Fruit fly (Drosophila melanogaster) whole organism, pupa: ENCODE measurements around the gene Nepl8.

Source experiments
- CG10348 ChIP-seq: fragments of 200-800 bp; sonication (Bioruptor generic); IDR thresholded peaks from 2 replicates; pipeline ENCODE4 v1.3.6; 2022; ENCODE audit warnings: missing biosample characterization, missing genetic modification characterization
- CG12605 ChIP-seq: fragments of 200-800 bp; sonication (Bioruptor generic); IDR thresholded peaks from 2 replicates; pipeline ENCODE4 v1.3.6; 2022; ENCODE audit warnings: missing biosample characterization, missing genetic modification characterization
- CG13204 ChIP-seq: fragments of 200-800 bp; sonication (Bioruptor generic); optimal IDR thresholded peaks from 2 replicates; lab custom pipeline; 2018; ENCODE audit warnings: missing biosample characterization, mild to moderate bottlenecking, missing genetic modification characterization, moderate library complexity
- CG14655 ChIP-seq: fragments of 200-800 bp; sonication (Bioruptor generic); optimal IDR thresholded peaks from 3 replicates; lab custom pipeline; 2017; ENCODE audit warnings: mild to moderate bottlenecking, missing biosample characterization, missing genetic modification reagents, missing genetic modification characterization
- CG15710 ChIP-seq: fragments of 200-800 bp; sonication (Bioruptor generic); optimal IDR thresholded peaks from 2 replicates; lab custom pipeline; 2018; ENCODE audit warnings: missing biosample characterization, mild to moderate bottlenecking, missing genetic modification characterization, moderate library complexity
- CG17806 ChIP-seq: fragments of 200-800 bp; sonication (Bioruptor generic); optimal IDR thresholded peaks from 2 replicates; lab custom pipeline; 2018; ENCODE audit warnings: missing biosample characterization, mild to moderate bottlenecking, missing genetic modification characterization, moderate library complexity
- CG32121 ChIP-seq: fragments of 200-800 bp; sonication (Bioruptor generic); IDR thresholded peaks from 2 replicates; pipeline ENCODE4 v1.3.6; 2022; ENCODE audit warnings: missing biosample characterization, missing genetic modification characterization
- CG34367 ChIP-seq: fragments of 200-800 bp; sonication (Bioruptor generic); optimal IDR thresholded peaks from 2 replicates; lab custom pipeline; 2018; ENCODE audit warnings: missing biosample characterization, mild to moderate bottlenecking, missing genetic modification characterization
- CG4496 ChIP-seq: fragments of 200-800 bp; sonication (Bioruptor generic); IDR thresholded peaks from 3 replicates; pipeline ENCODE4 v1.3.6; 2022; ENCODE audit warnings: missing biosample characterization, missing genetic modification characterization
- CG8159 ChIP-seq: fragments of 200-800 bp; sonication (Bioruptor generic); optimal IDR thresholded peaks from 3 replicates; lab custom pipeline; 2018; ENCODE audit warnings: missing biosample characterization, mild to moderate bottlenecking, missing genetic modification characterization, moderate library complexity
- CG8301 ChIP-seq: fragments of 200-800 bp; sonication (Bioruptor generic); optimal IDR thresholded peaks from 2 replicates; lab custom pipeline; 2018; ENCODE audit warnings: missing biosample characterization, mild to moderate bottlenecking, missing genetic modification characterization
- CG9948 ChIP-seq: fragments of 200-800 bp; sonication (Bioruptor generic); optimal IDR thresholded peaks from 2 replicates; lab custom pipeline; 2018; ENCODE audit warnings: missing biosample characterization, mild to moderate bottlenecking, missing genetic modification characterization, moderate library complexity
- D1 ChIP-seq: fragments of 200-800 bp; sonication (Bioruptor generic); optimal IDR thresholded peaks from 2 replicates; lab custom pipeline; 2018; ENCODE audit warnings: missing biosample characterization, mild to moderate bottlenecking, missing genetic modification characterization, moderate library complexity
- EcR ChIP-seq: fragments of 200-800 bp; sonication (Bioruptor generic); optimal IDR thresholded peaks from 3 replicates; lab custom pipeline; 2019; ENCODE audit warnings: missing biosample characterization, missing genetic modification characterization, mild to moderate bottlenecking, moderate library complexity, missing genetic modification reagents
- Ets98B ChIP-seq: fragments of 200-800 bp; sonication (Bioruptor generic); IDR thresholded peaks from 2 replicates; pipeline ENCODE4 v1.3.6; 2022; ENCODE audit warnings: missing biosample characterization, missing genetic modification characterization
- Pif1A ChIP-seq: fragments of 200-800 bp; sonication (Bioruptor generic); optimal IDR thresholded peaks from 3 replicates; lab custom pipeline; 2016; ENCODE audit warnings: missing biosample characterization, missing genetic modification characterization
- Pif1B ChIP-seq: fragments of 200-800 bp; sonication (Bioruptor generic); optimal IDR thresholded peaks from 3 replicates; lab custom pipeline; 2016; ENCODE audit warnings: missing biosample characterization, missing genetic modification characterization
- Snoo ChIP-seq: fragments of 200-800 bp; sonication (Bioruptor generic); optimal IDR thresholded peaks from 3 replicates; lab custom pipeline; 2017; ENCODE audit warnings: missing biosample characterization, mild to moderate bottlenecking, missing genetic modification characterization, inconsistent platforms
- fd96Ca ChIP-seq: fragments of 200-800 bp; sonication (Bioruptor generic); IDR thresholded peaks from 3 replicates; pipeline ENCODE4 v1.3.6; 2022; ENCODE audit warnings: missing biosample characterization, missing genetic modification characterization
- gl ChIP-seq: fragments of 200-800 bp; sonication (Bioruptor generic); optimal IDR thresholded peaks from 2 replicates; lab custom pipeline; 2018; ENCODE audit warnings: missing biosample characterization, mild to moderate bottlenecking, missing genetic modification characterization
- rn ChIP-seq: fragments of 200-800 bp; sonication (Bioruptor generic); IDR thresholded peaks from 2 replicates; pipeline ENCODE4 v1.3.6; 2022; ENCODE audit warnings: missing biosample characterization, missing genetic modification characterization

Nepl8 gene

DNA sequence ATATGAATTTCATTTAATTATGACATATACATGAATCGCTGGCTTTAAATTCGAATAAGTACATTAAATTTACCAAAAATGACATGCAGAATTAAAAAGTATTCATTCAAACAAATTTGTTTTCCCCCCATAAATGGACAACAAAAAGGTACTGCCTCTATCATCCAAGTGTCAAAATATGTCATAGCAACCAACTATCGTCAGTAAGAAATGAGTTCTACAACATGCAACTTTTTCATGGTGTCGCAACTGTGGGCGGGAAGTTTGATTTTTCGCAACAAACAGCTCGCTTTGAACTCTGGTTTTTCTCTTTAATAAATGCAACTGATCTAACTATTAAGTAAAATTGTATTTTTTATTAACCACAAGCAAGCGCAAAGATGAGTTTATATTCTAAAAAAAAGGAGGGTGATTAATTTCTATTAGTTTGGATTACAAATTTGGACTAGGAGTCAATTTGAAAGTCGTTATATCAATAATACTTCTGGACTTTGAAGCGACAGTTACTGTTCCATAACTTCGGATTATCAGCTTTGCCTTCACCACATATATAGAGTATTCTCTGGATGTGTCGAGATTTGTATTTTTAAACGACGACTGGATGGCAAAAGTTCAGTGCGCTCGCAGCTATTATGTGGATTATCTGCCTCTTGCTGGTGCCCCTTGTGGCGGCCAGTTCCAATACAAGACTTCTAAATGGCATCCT lies at the start of gene Nepl8:
TSS of gene Nepl8 (plus strand) at position 578 of the 706 bp plus-strand sequence.
- no peak for TF ChIP-seq Pif1B (GFP tag; lab: Kevin White, UChicago)
- TF ChIP-seq CG15710 (tag; lab: Kevin White, UChicago): no peak
- no peak for TF ChIP-seq EcR (GFP tag; lab: Kevin White, UChicago)
- no peak for TF ChIP-seq fd96Ca (GFP tag; lab: Robert Waterston, UW)
- TF ChIP-seq CG8159 (tag; lab: Kevin White, UChicago): no peak
- TF ChIP-seq CG4496 (GFP tag; lab: Robert Waterston, UW): no peak
- TF ChIP-seq CG12605: no peak
- TF ChIP-seq CG13204: no peak
- no peak for TF ChIP-seq CG10348
- TF ChIP-seq Pif1A: no peak
- no peak for TF ChIP-seq rn (GFP tag; lab: Robert Waterston, UW)
- TF ChIP-seq Ets98B (GFP tag; lab: Robert Waterston, UW): no peak
- TF ChIP-seq D1: peak; percentile 76
- no peak for TF ChIP-seq CG34367 (tag; lab: Kevin White, UChicago)
- no peak for TF ChIP-seq CG17806 (tag; lab: Kevin White, UChicago)
- peak; percentile 15 for TF ChIP-seq CG14655 (GFP tag; lab: Kevin White, UChicago)

- TF ChIP-seq CG17806 (tag; lab: Kevin White, UChicago): no peak
- no peak for TF ChIP-seq CG14655 (GFP tag; lab: Kevin White, UChicago)
- TF ChIP-seq gl (tag; lab: Kevin White, UChicago): no peak
- TF ChIP-seq EcR (GFP tag; lab: Kevin White, UChicago): no peak
These were observed 45.3 kb upstream of the Nepl8 start for dm6 chr2L:16442620-16443019.

dm6 chr2L:16445034-16445433 lies 42.9 kb upstream of the Nepl8 start, which contains the start of gene Idgf1:
Gene Idgf1 (plus strand): TSS chr2L:16445278.
- TF ChIP-seq EcR (GFP tag; lab: Kevin White, UChicago): no peak
- TF ChIP-seq Pif1B (GFP tag; lab: Kevin White, UChicago): no peak
- no peak for TF ChIP-seq CG10348
- no peak for TF ChIP-seq CG8301 (tag; lab: Kevin White, UChicago)
- TF ChIP-seq CG8159 (tag; lab: Kevin White, UChicago): no peak
- no peak for TF ChIP-seq CG13204
- no peak for TF ChIP-seq CG9948 (tag; lab: Kevin White, UChicago)

DNA sequence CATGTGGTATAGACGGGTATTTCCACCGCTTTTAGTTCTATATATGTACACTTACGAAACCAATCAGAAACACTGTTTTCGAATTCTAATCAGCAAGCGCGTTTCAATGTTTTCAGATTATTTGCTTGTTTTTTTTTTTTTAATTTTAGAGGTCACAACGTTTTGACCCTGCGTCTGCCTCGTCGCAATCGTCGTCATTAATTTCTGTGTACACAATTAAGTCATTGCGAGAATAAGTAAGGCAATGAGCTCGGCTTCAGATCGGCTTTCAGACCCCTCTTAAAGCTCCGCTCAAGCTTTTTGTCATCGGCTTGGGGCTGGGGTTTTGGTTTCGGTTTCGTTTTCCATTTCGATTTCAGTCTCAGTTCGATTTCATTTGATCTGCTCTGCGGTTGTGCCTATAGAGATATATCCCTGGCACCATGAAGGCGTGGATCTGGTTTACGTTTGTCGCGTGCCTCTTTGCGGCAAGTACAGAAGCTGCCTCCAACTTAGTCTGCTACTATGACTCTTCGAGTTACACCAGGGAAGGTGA lies 40.9 kb upstream of the Nepl8 start, which contains the start of gene Idgf2:
TSS of gene Idgf2 (plus strand) at position 356 of the 535 bp plus-strand sequence.
- 0 out of 3 replicates have a peak, but pooled peaks have one; percentile 11 for TF ChIP-seq CG4496 (GFP tag; lab: Robert Waterston, UW)
- TF ChIP-seq CG12605: 0 out of 2 replicates have a peak, but pooled peaks have one; percentile 29
- TF ChIP-seq Snoo: no peak
- TF ChIP-seq, all 21 proteins: peak for 2

DNA sequence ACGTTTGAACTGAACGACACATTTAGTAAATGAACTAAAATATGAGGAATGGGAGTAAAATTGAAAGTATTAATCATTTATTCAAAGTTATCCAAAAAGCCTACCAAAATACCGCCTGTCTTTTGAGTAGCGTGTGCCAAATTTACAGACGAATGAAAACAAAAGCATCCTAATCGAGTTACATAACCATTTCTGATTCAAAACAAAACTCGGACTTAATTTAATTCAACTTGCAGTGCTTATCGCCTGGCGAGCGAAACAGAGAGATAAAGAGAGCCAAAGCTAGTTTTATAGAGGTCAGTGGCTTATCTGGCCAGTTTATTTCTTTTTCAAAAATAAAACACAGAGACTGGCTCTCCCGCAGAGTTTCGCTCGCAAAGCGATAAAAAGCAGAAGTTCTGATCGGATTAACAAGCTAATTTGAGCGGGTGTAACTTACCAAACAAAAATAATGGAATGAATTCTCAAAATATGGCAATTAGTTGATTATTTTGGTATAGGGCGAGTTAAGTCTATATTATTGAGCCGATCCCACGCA lies 40.0 kb upstream of the Nepl8 start:
- TF ChIP-seq rn (GFP tag; lab: Robert Waterston, UW) (no peak), CG17806 (tag; lab: Kevin White, UChicago) (no peak), EcR (GFP tag; lab: Kevin White, UChicago) (peak; percentile 97), gl (tag; lab: Kevin White, UChicago) (peak; percentile 46), Snoo (no peak), CG8159 (tag; lab: Kevin White, UChicago) (no peak), CG32121 (GFP tag; lab: Robert Waterston, UW) (no peak), CG15710 (tag; lab: Kevin White, UChicago) (no peak), CG14655 (GFP tag; lab: Kevin White, UChicago) (no peak), CG13204 (peak; percentile 44), D1 (no peak), CG8301 (tag; lab: Kevin White, UChicago) (no peak), CG4496 (GFP tag; lab: Robert Waterston, UW) (no peak), fd96Ca (GFP tag; lab: Robert Waterston, UW) (no peak)

DNA sequence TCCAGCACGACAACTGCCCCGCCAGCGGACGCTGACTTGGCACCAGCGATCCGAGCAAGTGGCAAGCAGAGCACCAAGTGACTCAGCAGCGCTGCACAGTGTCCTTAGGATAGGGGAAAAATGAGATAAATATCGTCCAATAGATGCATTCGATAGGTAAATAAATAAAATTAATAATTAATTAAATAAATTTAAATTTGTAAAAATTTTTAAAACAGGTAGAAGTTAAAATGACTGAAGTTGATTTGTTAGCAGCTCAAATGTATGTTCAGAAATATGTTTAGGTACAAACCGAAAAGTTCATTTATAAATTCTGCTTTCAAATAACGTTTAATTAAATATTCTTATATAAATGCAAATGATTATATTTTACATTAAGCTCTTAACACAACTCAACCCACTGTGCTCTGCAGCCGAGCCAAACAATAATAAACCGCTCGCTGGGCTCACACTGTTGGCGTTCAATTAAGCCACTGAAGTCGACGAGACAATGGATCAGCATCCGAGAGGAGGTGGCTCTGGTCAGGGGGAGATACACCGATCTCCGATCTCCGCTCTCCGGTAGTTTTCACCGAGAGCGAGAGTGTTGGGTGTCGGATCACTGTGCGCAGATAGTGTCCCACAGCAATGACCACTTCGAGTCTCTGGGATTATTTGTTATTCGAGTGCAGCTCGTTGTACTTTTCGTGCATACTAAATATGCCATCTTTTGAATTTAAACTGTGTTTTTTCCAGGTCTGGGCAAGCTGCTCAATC lies 39.3 kb upstream of the Nepl8 start, which contains the start of gene CG5888:
TSS of gene CG5888 (minus strand) at position 19 of the 756 bp plus-strand sequence.
- TF ChIP-seq fd96Ca (GFP tag; lab: Robert Waterston, UW): 0 out of 3 replicates have a peak, but pooled peaks have one; percentile 20
- no peak for TF ChIP-seq D1
- TF ChIP-seq CG13204: peak; percentile 66
- peak; percentile 88 for TF ChIP-seq CG15710 (tag; lab: Kevin White, UChicago)
- peak; percentile 80 for TF ChIP-seq CG8159 (tag; lab: Kevin White, UChicago)
- TF ChIP-seq rn (GFP tag; lab: Robert Waterston, UW): 0 out of 2 replicates have a peak, but pooled peaks have one; percentile 35
- no peak for TF ChIP-seq CG10348
- no peak for TF ChIP-seq gl (tag; lab: Kevin White, UChicago)
- TF ChIP-seq Pif1B (GFP tag; lab: Kevin White, UChicago): peak; percentile 4
- peak; percentile 81 for TF ChIP-seq Snoo
- TF ChIP-seq CG8301 (tag; lab: Kevin White, UChicago): no peak
- TF ChIP-seq CG14655 (GFP tag; lab: Kevin White, UChicago): peak; percentile 69
- no peak; the same call in 1 of the 2 replicates for TF ChIP-seq CG12605
- peak; percentile 9 for TF ChIP-seq Pif1A
- TF ChIP-seq CG9948 (tag; lab: Kevin White, UChicago): peak; percentile 66
- peak; percentile 75 for TF ChIP-seq EcR (GFP tag; lab: Kevin White, UChicago)
- TF ChIP-seq CG34367 (tag; lab: Kevin White, UChicago): peak; percentile 54
- peak; percentile 65; the same call in 1 of the 2 replicates for TF ChIP-seq Ets98B (GFP tag; lab: Robert Waterston, UW)
- peak; percentile 69; the same call in 2 of the 3 replicates for TF ChIP-seq CG4496 (GFP tag; lab: Robert Waterston, UW)
- peak; percentile 46 for TF ChIP-seq CG17806 (tag; lab: Kevin White, UChicago)
- peak; percentile 67 for TF ChIP-seq CG32121 (GFP tag; lab: Robert Waterston, UW)
